Fruit fly (Drosophila melanogaster): ENCODE data around the gene Hex-t2.

DNA sequence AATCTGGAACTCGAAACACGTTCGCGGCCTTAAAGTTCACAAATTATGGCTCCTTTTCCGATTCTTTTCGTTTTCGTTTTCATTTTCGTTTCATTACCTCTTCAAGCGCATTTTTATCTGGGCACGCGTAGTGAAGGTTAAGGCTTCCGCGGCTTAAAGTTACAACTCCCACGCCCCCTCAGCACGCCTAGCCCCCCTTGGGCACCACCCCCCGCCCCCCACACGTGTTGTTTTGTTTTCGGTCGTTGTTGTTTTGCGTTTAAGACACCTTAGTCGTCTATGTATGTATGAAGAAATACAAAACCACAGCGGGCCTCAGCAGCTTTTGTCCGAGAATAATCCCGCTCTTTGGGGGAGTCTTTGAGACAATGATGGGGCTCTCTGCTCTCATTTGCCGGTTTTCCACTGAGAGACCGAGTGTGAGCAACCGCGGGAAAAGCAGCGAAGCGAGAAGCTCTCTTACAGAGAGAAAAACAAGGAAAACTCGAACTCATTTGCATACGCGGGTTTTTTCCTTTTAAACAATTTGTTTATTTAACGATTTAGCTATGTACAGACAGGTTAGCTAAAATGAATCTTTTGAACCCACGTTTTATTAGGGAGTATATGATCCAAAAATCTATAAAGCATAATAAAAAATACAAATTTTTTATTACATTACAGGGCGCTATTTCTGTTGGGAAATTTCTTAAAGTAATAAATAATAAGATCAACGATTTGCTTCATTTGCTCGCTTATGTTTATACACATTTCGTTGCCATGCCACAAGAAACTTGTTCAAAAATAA lies 11.9 kb downstream of the Hex-t2 start:
- TF ChIP-seq CG14711 (tag; optimal IDR thresholded peaks at IDR 0.05) (no peak), CG12768 (GFP tag; optimal IDR thresholded peaks at IDR 0.05) (no peak), Clk (GFP tag; optimal IDR thresholded peaks at IDR 0.05) (no peak), Mnt (GFP tag; optimal IDR thresholded peaks at IDR 0.05) (no peak), CG11617 (GFP tag; optimal IDR thresholded peaks at IDR 0.05) (no peak), CG33017 (tag; optimal IDR thresholded peaks at IDR 0.05) (no peak), CG5204 (GFP tag; optimal IDR thresholded peaks at IDR 0.05) (no peak)

Data from whole organism, adult.